Worm (Caenorhabditis elegans) whole organism, late embryonic: ENCODE measurements around the gene C18H7.7.

Experiments
- ama-1 ChIP-seq: fragments of 150-350 bp; optimal IDR thresholded peaks from 2 replicates; lab custom pipeline; 2014
- ceh-48 ChIP-seq: sonication (generic microtip); optimal IDR thresholded peaks from 2 replicates; lab custom pipeline; 2016; ENCODE audit warnings: missing genetic modification characterization, inconsistent platforms, missing compliant biosample characterization
- elt-2 ChIP-seq: sonication (generic microtip); optimal IDR thresholded peaks from 2 replicates; lab custom pipeline; 2016; ENCODE audit warnings: missing genetic modification reagents, missing genetic modification characterization, missing compliant biosample characterization
- fkh-10 ChIP-seq: fragments of 150-350 bp; optimal IDR thresholded peaks from 2 replicates; lab custom pipeline; 2014; ENCODE audit warnings: missing biosample characterization, missing genetic modification reagents, missing genetic modification characterization
- sox-2 ChIP-seq: fragments of 200-800 bp; sonication (Bioruptor generic); IDR thresholded peaks from 2 replicates; pipeline ENCODE4 v1.3.6; 2022; ENCODE audit warnings: missing genetic modification reagents, missing genetic modification characterization, missing compliant biosample characterization
- unc-42 ChIP-seq: sonication (generic microtip); optimal IDR thresholded peaks from 2 replicates; lab custom pipeline; 2016; ENCODE audit warnings: missing genotype, missing genetic modification characterization, missing compliant biosample characterization
- zip-5 ChIP-seq: sonication (generic microtip); optimal IDR thresholded peaks from 2 replicates; lab custom pipeline; 2016; ENCODE audit warnings: missing genetic modification characterization, missing compliant biosample characterization

- TF ChIP-seq elt-2 (no peak), unc-42 (tag; lab: Kevin White, UChicago) (no peak), ama-1 (lab: Kevin White, UChicago) (no peak), fkh-10 (no peak), sox-2 (GFP tag; lab: Robert Waterston, UW) (no peak), zip-5 (tag; lab: Kevin White, UChicago) (no peak), ceh-48 (tag; lab: Kevin White, UChicago) (no peak)
These were observed 17.0 kb upstream of the C18H7.7 start for ce11 chrIV:613155-613554.
